Worm (Caenorhabditis elegans) whole organism, midembryonic: ENCODE measurements around the gene C14B1.2.

Source experiments
- T22C8.4 ChIP-seq: fragments of 200-800 bp; sonication (Bioruptor generic); IDR thresholded peaks from 2 replicates; pipeline ENCODE4 v1.3.6; 2022; ENCODE audit warnings: missing genetic modification characterization, missing compliant biosample characterization
- cog-1 ChIP-seq: sonication (generic microtip); optimal IDR thresholded peaks from 2 replicates; lab custom pipeline; 2016; ENCODE audit warnings: missing genetic modification characterization, missing compliant biosample characterization
- flt-1 ChIP-seq: fragments of 200-800 bp; sonication (Bioruptor generic); IDR thresholded peaks from 2 replicates; pipeline ENCODE4 v1.3.6; 2022; ENCODE audit warnings: missing genetic modification characterization, missing compliant biosample characterization
- klf-2 ChIP-seq: fragments of 200-800 bp; sonication (Bioruptor generic); conservative IDR thresholded peaks from 2 replicates; pipeline ENCODE4 v1.3.6; 2022; ENCODE audit warnings: missing genetic modification reagents, missing genetic modification characterization, missing compliant biosample characterization
- med-1 ChIP-seq: sonication (generic microtip); optimal IDR thresholded peaks from 2 replicates; lab custom pipeline; 2017; ENCODE audit warnings: missing genetic modification characterization, mild to moderate bottlenecking, missing compliant biosample characterization, antibody characterized with exemption, missing genetic modification reagents; ENCODE audit not compliant: insufficient read depth
- ref-1 ChIP-seq: fragments of 200-800 bp; sonication (Bioruptor generic); conservative IDR thresholded peaks from 2 replicates; pipeline ENCODE4 v1.3.6; 2022; ENCODE audit warnings: missing genetic modification reagents, missing genetic modification characterization, missing compliant biosample characterization
- tab-1 ChIP-seq: fragments of 200-800 bp; sonication (Bioruptor generic); IDR thresholded peaks from 2 replicates; pipeline ENCODE4 v1.3.6; 2022; ENCODE audit warnings: missing genetic modification characterization, missing compliant biosample characterization
- ztf-23 ChIP-seq: fragments of 200-800 bp; sonication (Bioruptor generic); IDR thresholded peaks from 2 replicates; pipeline ENCODE4 v1.3.6; 2022; ENCODE audit warnings: missing genetic modification reagents, missing genetic modification characterization, missing compliant biosample characterization
- ztf-29 ChIP-seq: fragments of 200-800 bp; sonication (Bioruptor generic); IDR thresholded peaks from 2 replicates; pipeline ENCODE4 v1.3.6; 2022; ENCODE audit warnings: missing genetic modification reagents, missing genetic modification characterization, missing compliant biosample characterization

ce11 chrIII:3664224-3664623, 37.8 kb upstream of the C14B1.2 start, which contains the start of gene C46F11.4:
- TF ChIP-seq flt-1 (GFP tag; lab: Robert Waterston, UW) (peak; percentile 93), cog-1 (tag; lab: Kevin White, UChicago) (peak; percentile 79), ztf-23 (GFP tag; lab: Robert Waterston, UW) (peak; percentile 94), T22C8.4 (GFP tag; lab: Robert Waterston, UW) (peak; percentile 84), klf-2 (GFP tag; lab: Robert Waterston, UW) (peak; percentile 89), ref-1 (GFP tag; lab: Robert Waterston, UW) (peak; percentile 65; the same call in 1 of the 2 replicates), med-1 (GFP tag; lab: Kevin White, UChicago) (peak; percentile 97), ztf-29 (GFP tag; lab: Robert Waterston, UW) (peak; percentile 86), tab-1 (GFP tag; lab: Robert Waterston, UW) (peak; percentile 94)
